Worm (Caenorhabditis elegans) whole organism, L3 larva: ENCODE results near the gene C16A11.5.

Source experiments
- fkh-2 ChIP-seq: fragments of 150-350 bp; optimal IDR thresholded peaks from 2 replicates; lab custom pipeline; 2014; ENCODE audit warnings: missing biosample characterization, missing genetic modification reagents, missing genetic modification characterization
- nhr-11 ChIP-seq: fragments of 150-350 bp; optimal IDR thresholded peaks from 2 replicates; lab custom pipeline; 2014; ENCODE audit warnings: missing biosample characterization, missing genetic modification characterization
- nhr-23 ChIP-seq: fragments of 150-350 bp; optimal IDR thresholded peaks from 2 replicates; lab custom pipeline; 2014; ENCODE audit warnings: missing biosample characterization, missing genetic modification reagents, missing genetic modification characterization

DNA sequence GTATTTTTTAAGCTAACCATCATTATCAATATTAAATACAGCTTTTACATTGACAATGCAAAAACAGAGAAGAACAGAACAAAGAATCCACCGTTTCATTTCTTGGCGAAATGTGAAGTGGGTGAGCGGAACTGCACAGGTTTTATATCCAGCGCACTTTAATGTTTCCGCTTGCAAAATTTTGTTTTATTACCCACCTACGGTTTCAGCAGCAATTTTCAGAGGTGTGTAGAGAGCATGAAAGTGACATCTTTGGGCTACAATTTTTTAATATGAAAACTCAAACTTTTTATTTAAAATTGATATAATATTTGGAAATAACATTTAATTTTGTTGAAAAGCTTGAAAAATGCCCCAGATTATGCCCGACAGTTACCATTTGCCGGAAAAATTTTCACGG is 35.6 kb downstream of the C16A11.5 start, which contains the start of gene clec-135:
- TF ChIP-seq fkh-2 (tag; lab: Kevin White, UChicago) (no peak), nhr-23 (tag; lab: Kevin White, UChicago) (no peak), nhr-11 (tag; lab: Kevin White, UChicago) (no peak)
